Worm (Caenorhabditis elegans) whole organism, young adult: ENCODE measurements around the gene F38B6.4.

Experiments
- C06A6.2 ChIP-seq: fragments of 200-800 bp; sonication (Bioruptor generic); conservative IDR thresholded peaks from 2 replicates; pipeline ENCODE4 v1.3.6; 2022; ENCODE audit warnings: missing genetic modification characterization, missing compliant biosample characterization
- C17E4.6 ChIP-seq: fragments of 200-800 bp; sonication (Bioruptor generic); IDR thresholded peaks from 2 replicates; pipeline ENCODE4 v1.3.6; 2022; ENCODE audit warnings: missing genetic modification reagents, missing genetic modification characterization, missing compliant biosample characterization
- F10E7.11 ChIP-seq: sonication (generic microtip); optimal IDR thresholded peaks from 2 replicates; lab custom pipeline; 2017; ENCODE audit warnings: mild to moderate bottlenecking, missing genetic modification characterization, moderate library complexity, missing compliant biosample characterization
- F37B4.10 ChIP-seq: fragments of 200-800 bp; sonication (Bioruptor generic); IDR thresholded peaks from 2 replicates; pipeline ENCODE4 v1.3.6; 2022; ENCODE audit warnings: missing genetic modification characterization, missing compliant biosample characterization
- F39B2.1 ChIP-seq: fragments of 200-800 bp; sonication (Bioruptor generic); IDR thresholded peaks from 2 replicates; pipeline ENCODE4 v1.3.6; 2022; ENCODE audit warnings: missing genetic modification reagents, missing genetic modification characterization, missing compliant biosample characterization
- F52B5.7 ChIP-seq: sonication (generic microtip); optimal IDR thresholded peaks from 2 replicates; lab custom pipeline; 2016; ENCODE audit warnings: mild to moderate bottlenecking, missing genetic modification characterization, missing compliant biosample characterization
- F57C9.4 ChIP-seq: sonication (generic microtip); optimal IDR thresholded peaks from 2 replicates; lab custom pipeline; 2017; ENCODE audit warnings: mild to moderate bottlenecking, missing genetic modification characterization, missing compliant biosample characterization
- Y53G8AR.9 ChIP-seq: fragments of 200-800 bp; sonication (Bioruptor generic); conservative IDR thresholded peaks from 2 replicates; pipeline ENCODE4 v1.3.6; 2022; ENCODE audit warnings: missing genetic modification reagents, missing genetic modification characterization, missing compliant biosample characterization
- Y79H2A.3 ChIP-seq: fragments of 200-800 bp; sonication (Bioruptor generic); conservative IDR thresholded peaks from 2 replicates; pipeline ENCODE4 v1.3.6; 2022; ENCODE audit warnings: missing genetic modification reagents, missing genetic modification characterization, missing compliant biosample characterization
- Y95B8A.8 ChIP-seq: fragments of 200-800 bp; sonication (Bioruptor generic); IDR thresholded peaks from 2 replicates; pipeline ENCODE4 v1.3.6; 2022; ENCODE audit warnings: missing genetic modification reagents, missing genetic modification characterization, missing compliant biosample characterization
- aptf-3 ChIP-seq: fragments of 200-800 bp; sonication (Bioruptor generic); IDR thresholded peaks from 2 replicates; pipeline ENCODE4 v1.3.6; 2022; ENCODE audit warnings: missing genetic modification characterization, missing compliant biosample characterization
- attf-6 ChIP-seq: fragments of 200-800 bp; sonication (Bioruptor generic); IDR thresholded peaks from 2 replicates; pipeline ENCODE4 v1.3.6; 2022; ENCODE audit warnings: missing genetic modification reagents, missing genetic modification characterization, missing compliant biosample characterization
- bed-1 ChIP-seq: fragments of 200-800 bp; sonication (Bioruptor generic); IDR thresholded peaks from 2 replicates; pipeline ENCODE4 v1.3.6; 2022; ENCODE audit warnings: missing genetic modification reagents, missing genetic modification characterization, missing compliant biosample characterization
- ccch-3 ChIP-seq: fragments of 200-800 bp; sonication (Bioruptor generic); optimal IDR thresholded peaks from 2 replicates; lab custom pipeline; 2018; ENCODE audit warnings: mild to moderate bottlenecking, missing genetic modification characterization, missing compliant biosample characterization
- cebp-2 ChIP-seq: fragments of 200-800 bp; sonication (Bioruptor generic); IDR thresholded peaks from 2 replicates; pipeline ENCODE4 v1.3.6; 2022; ENCODE audit warnings: missing genetic modification characterization, missing compliant biosample characterization
- ceh-27 ChIP-seq: fragments of 200-800 bp; sonication (Bioruptor generic); optimal IDR thresholded peaks from 2 replicates; lab custom pipeline; 2018; ENCODE audit warnings: mild to moderate bottlenecking, missing genetic modification characterization, moderate library complexity, missing compliant biosample characterization
- chd-7 ChIP-seq: sonication (generic microtip); optimal IDR thresholded peaks from 2 replicates; lab custom pipeline; 2016; ENCODE audit warnings: mild to moderate bottlenecking, missing genetic modification characterization, moderate library complexity, missing compliant biosample characterization
- dox-1 ChIP-seq: fragments of 200-800 bp; sonication (Bioruptor generic); IDR thresholded peaks from 2 replicates; pipeline ENCODE4 v1.3.6; 2022; ENCODE audit warnings: missing genetic modification reagents, missing genetic modification characterization, missing compliant biosample characterization
- dpl-1 ChIP-seq: fragments of 150-350 bp; optimal IDR thresholded peaks from 2 replicates; lab custom pipeline; 2014; ENCODE audit warnings: missing biosample characterization, missing genetic modification reagents, missing genetic modification characterization
- efl-1 ChIP-seq: fragments of 150-350 bp; optimal IDR thresholded peaks from 2 replicates; lab custom pipeline; 2014; ENCODE audit warnings: missing biosample characterization, missing genetic modification reagents, missing genetic modification characterization
- ekl-4 ChIP-seq: fragments of 200-800 bp; sonication (Bioruptor generic); IDR thresholded peaks from 2 replicates; pipeline ENCODE4 v1.3.6; 2022; ENCODE audit warnings: missing genetic modification reagents, missing genetic modification characterization, missing compliant biosample characterization
- ets-4 ChIP-seq: fragments of 200-800 bp; sonication (Bioruptor generic); optimal IDR thresholded peaks from 2 replicates; lab custom pipeline; 2018; ENCODE audit warnings: mild to moderate bottlenecking, missing genetic modification characterization, missing compliant biosample characterization
- gei-17 ChIP-seq: fragments of 200-800 bp; sonication (Bioruptor generic); optimal IDR thresholded peaks from 2 replicates; lab custom pipeline; 2018; ENCODE audit warnings: mild to moderate bottlenecking, missing genetic modification characterization, missing compliant biosample characterization
- hrde-1 ChIP-seq: sonication (generic microtip); optimal IDR thresholded peaks from 2 replicates; lab custom pipeline; 2016; ENCODE audit warnings: missing genetic modification characterization, mild to moderate bottlenecking, missing compliant biosample characterization, moderate library complexity, missing genotype, missing genetic modification reagents, borderline replicate concordance
- hsf-1 ChIP-seq: fragments of 200-800 bp; sonication (Bioruptor generic); IDR thresholded peaks from 2 replicates; pipeline ENCODE4 v1.3.6; 2022; ENCODE audit warnings: missing genetic modification reagents, missing genetic modification characterization, missing compliant biosample characterization
- lin-26 ChIP-seq: fragments of 200-800 bp; sonication (Bioruptor generic); IDR thresholded peaks from 2 replicates; pipeline ENCODE4 v1.3.6; 2022; ENCODE audit warnings: missing genetic modification reagents, missing genetic modification characterization, missing compliant biosample characterization
- lin-40 ChIP-seq: sonication (generic microtip); optimal IDR thresholded peaks from 2 replicates; lab custom pipeline; 2016; ENCODE audit warnings: missing genetic modification characterization, mild to moderate bottlenecking, missing compliant biosample characterization, missing genotype, missing genetic modification reagents
- mcd-1 ChIP-seq: fragments of 200-800 bp; sonication (Bioruptor generic); IDR thresholded peaks from 2 replicates; pipeline ENCODE4 v1.3.6; 2022; ENCODE audit warnings: missing genetic modification reagents, missing genetic modification characterization, missing compliant biosample characterization
- nfya-1 ChIP-seq: sonication (generic microtip); optimal IDR thresholded peaks from 2 replicates; lab custom pipeline; 2017; ENCODE audit warnings: antibody characterized with exemption, missing compliant biosample characterization, missing genetic modification characterization, borderline replicate concordance; ENCODE audit not compliant: insufficient read depth
- nfya-2 ChIP-seq: fragments of 200-800 bp; sonication (Bioruptor generic); IDR thresholded peaks from 2 replicates; pipeline ENCODE4 v1.3.6; 2022; ENCODE audit warnings: missing genetic modification reagents, missing genetic modification characterization, missing compliant biosample characterization
- nhr-120 ChIP-seq: fragments of 200-800 bp; sonication (Bioruptor generic); IDR thresholded peaks from 2 replicates; pipeline ENCODE4 v1.3.6; 2022; ENCODE audit warnings: missing genetic modification characterization, missing compliant biosample characterization
- nhr-80 ChIP-seq: sonication (generic microtip); optimal IDR thresholded peaks from 2 replicates; lab custom pipeline; 2016; ENCODE audit warnings: missing genetic modification characterization, missing compliant biosample characterization
- sdz-38 ChIP-seq: sonication (generic microtip); optimal IDR thresholded peaks from 2 replicates; lab custom pipeline; 2016; ENCODE audit warnings: missing genotype, missing genetic modification characterization, missing compliant biosample characterization
- snpc-3.4 ChIP-seq: sonication (generic microtip); optimal IDR thresholded peaks from 2 replicates; lab custom pipeline; 2017; ENCODE audit warnings: missing genetic modification characterization, mild to moderate bottlenecking, missing compliant biosample characterization, antibody characterized with exemption, moderate library complexity, missing genotype, missing genetic modification reagents
- sptf-2 ChIP-seq: fragments of 200-800 bp; sonication (Bioruptor generic); optimal IDR thresholded peaks from 2 replicates; lab custom pipeline; 2018; ENCODE audit warnings: mild to moderate bottlenecking, missing genetic modification characterization, missing compliant biosample characterization
- tbp1 ChIP-seq: fragments of 200-800 bp; sonication (Bioruptor generic); optimal IDR thresholded peaks from 2 replicates; lab custom pipeline; 2018; ENCODE audit warnings: mild to moderate bottlenecking, missing genetic modification characterization, missing compliant biosample characterization
- xnd-1 ChIP-seq: sonication (generic microtip); optimal IDR thresholded peaks from 2 replicates; lab custom pipeline; 2016; ENCODE audit warnings: missing genotype, missing genetic modification reagents, missing genetic modification characterization, missing compliant biosample characterization
- ztf-22 ChIP-seq: fragments of 200-800 bp; sonication (Bioruptor generic); optimal IDR thresholded peaks from 2 replicates; lab custom pipeline; 2018; ENCODE audit warnings: mild to moderate bottlenecking, missing genetic modification characterization, moderate library complexity, missing compliant biosample characterization
- ztf-3 ChIP-seq: fragments of 200-800 bp; sonication (Bioruptor generic); optimal IDR thresholded peaks from 2 replicates; lab custom pipeline; 2018; ENCODE audit warnings: mild to moderate bottlenecking, missing genetic modification characterization, missing compliant biosample characterization

F38B6.4 gene

DNA sequence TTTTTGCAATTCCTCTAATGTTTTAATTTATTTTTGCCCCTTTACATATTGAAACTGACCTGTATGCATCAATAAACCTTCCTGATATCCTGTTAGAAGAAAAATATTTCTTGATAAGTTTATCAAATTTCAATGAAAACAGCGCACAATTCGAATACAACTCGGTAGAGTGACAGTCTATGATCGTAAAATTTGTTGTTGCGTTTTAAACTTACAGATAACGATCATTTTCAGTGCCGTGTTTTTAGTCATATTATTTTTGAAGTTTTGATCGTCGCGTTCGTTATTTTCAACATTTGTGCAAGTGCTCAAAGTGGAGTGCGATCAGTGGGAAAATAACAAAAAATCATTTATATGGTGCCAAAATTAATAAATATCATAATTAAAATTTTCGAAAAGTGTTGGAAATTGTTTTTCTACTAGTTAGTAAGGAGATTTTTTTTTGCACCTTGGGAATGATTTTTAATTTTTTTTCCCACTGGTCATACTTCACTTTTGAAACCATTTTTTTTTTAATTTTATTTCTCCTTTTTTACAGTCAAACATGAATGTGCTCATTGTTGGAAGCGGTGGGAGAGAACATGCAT lies at the start of gene F38B6.4:
TSS of gene F38B6.4 (plus strand) at position 537 of the 587 bp plus-strand sequence.
- no peak for TF ChIP-seq gei-17 (GFP tag; lab: Kevin White, UChicago)
- TF ChIP-seq nhr-80 = peak; percentile 63
- no peak for TF ChIP-seq ztf-22
- TF ChIP-seq, all 124 proteins: peak for 1

DNA sequence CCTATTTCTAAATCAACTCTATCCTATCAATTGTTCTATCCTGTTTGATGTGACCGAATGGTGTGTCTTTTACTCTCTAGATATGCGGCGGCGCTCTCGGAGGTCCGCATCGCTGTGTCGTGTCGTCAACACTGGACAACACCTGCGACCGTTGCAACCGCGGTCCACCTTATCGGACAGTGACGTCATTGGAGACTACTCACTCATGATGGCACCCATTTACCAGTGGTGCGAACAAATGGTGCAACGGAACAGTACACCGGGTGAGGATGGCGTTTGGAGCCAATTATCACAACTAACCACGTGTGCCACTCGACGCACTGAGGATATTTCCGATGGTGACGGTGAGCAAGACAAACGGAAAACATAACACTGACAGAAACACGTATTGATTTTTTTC lies 49.4 kb upstream of the F38B6.4 start:
- TF ChIP-seq sptf-2 (GFP tag; lab: Kevin White, UChicago) (no peak), F52B5.7 (tag; lab: Kevin White, UChicago) (no peak), C17E4.6 (no peak), ztf-3 (GFP tag; lab: Kevin White, UChicago) (no peak), hrde-1 (no peak), tbp1 (GFP tag; lab: Kevin White, UChicago) (no peak), F37B4.10 (GFP tag; lab: Robert Waterston, UW) (0 out of 2 replicates have a peak, but pooled peaks have one; percentile 58), ets-4 (GFP tag; lab: Kevin White, UChicago) (peak; percentile 17), attf-6 (GFP tag; lab: Robert Waterston, UW) (no peak), xnd-1 (no peak), F39B2.1 (GFP tag; lab: Robert Waterston, UW) (no peak), ekl-4 (no peak), nhr-120 (GFP tag; lab: Robert Waterston, UW) (no peak)

DNA sequence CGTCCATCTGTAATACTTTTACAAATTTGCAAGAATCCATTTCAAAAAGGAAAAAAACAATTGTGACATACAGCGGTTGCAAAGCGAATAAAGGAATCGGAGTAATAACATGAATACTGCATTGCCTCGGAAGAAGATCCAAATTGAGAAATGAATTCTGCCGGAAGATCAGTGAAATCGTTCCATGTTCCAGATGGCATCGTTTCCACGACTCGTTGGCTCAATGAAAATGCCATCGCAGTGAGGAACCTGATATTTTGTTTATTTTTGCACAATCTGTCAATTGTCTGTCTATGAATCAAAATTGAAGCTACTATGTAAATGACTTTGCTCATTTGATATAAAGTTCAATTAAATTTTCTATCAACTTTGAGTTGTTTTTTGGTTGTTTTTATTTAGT lies 44.0 kb upstream of the F38B6.4 start:
- TF ChIP-seq C17E4.6 (no peak), snpc-3.4 (tag; lab: Kevin White, UChicago) (no peak), mcd-1 (no peak), chd-7 (tag; lab: Kevin White, UChicago) (no peak), Y95B8A.8 (GFP tag; lab: Robert Waterston, UW) (no peak), nfya-2 (no peak), sdz-38 (no peak), F57C9.4 (tag; lab: Kevin White, UChicago) (no peak)

DNA sequence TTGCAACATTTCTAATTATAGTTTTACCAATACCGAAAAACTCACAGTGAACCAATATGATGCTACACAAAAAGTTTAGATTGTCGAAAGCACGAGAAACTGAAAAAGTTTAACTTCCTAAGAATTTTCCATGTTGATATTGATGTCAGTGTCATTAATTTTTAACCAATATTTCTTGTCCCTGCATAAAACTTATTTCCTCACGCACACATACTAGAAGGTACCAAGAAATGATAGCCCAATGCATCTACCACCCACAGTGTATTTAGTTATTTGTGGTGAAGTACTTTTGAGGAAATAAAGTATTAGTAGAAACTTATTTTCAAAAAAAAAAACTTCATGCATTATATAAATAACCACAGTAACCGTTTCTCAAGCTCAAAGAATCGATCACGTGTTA lies 43.2 kb upstream of the F38B6.4 start, which contains the start of gene aexr-2:
TSS of gene aexr-2 (minus strand) at position 101 of the 400 bp plus-strand sequence.
- TF ChIP-seq Y53G8AR.9 (GFP tag; lab: Robert Waterston, UW) (no peak), aptf-3 (GFP tag; lab: Robert Waterston, UW) (no peak), lin-26 (no peak), nfya-1 (tag; lab: Kevin White, UChicago) (no peak), dpl-1 (GFP tag; lab: Kevin White, UChicago) (no peak), ceh-27 (no peak), dox-1 (GFP tag; lab: Robert Waterston, UW) (no peak), F10E7.11 (tag; lab: Kevin White, UChicago) (no peak), Y79H2A.3 (GFP tag; lab: Robert Waterston, UW) (no peak), C06A6.2 (GFP tag; lab: Robert Waterston, UW) (no peak), gei-17 (GFP tag; lab: Kevin White, UChicago) (no peak), lin-40 (tag; lab: Kevin White, UChicago) (no peak), hsf-1 (GFP tag; lab: Robert Waterston, UW) (no peak), efl-1 (GFP tag; lab: Kevin White, UChicago) (no peak), cebp-2 (no peak), mcd-1 (no peak), bed-1 (GFP tag; lab: Robert Waterston, UW) (no peak), ccch-3 (no peak)
